Worm (Caenorhabditis elegans) whole organism, L4 larva: ENCODE data around the gene mnk-1.

Experiments used
- F37D6.2 ChIP-seq: sonication (generic microtip); optimal IDR thresholded peaks from 2 replicates; lab custom pipeline; 2016; ENCODE audit warnings: mild to moderate bottlenecking, missing genetic modification characterization, missing compliant biosample characterization
- dve-1 ChIP-seq: sonication (generic microtip); optimal IDR thresholded peaks from 2 replicates; lab custom pipeline; 2017; ENCODE audit warnings: antibody characterized with exemption, mild to moderate bottlenecking, missing genetic modification characterization, missing compliant biosample characterization; ENCODE audit not compliant: insufficient read depth
- hif-1 ChIP-seq, 2 experiments: sonication (generic microtip); optimal IDR thresholded peaks; 2 replicates each; lab custom pipeline; 2016 to 2017; ENCODE audit warnings: missing compliant biosample characterization in 2 of 2, missing genetic modification characterization in 2 of 2, missing genetic modification reagents in 2 of 2, missing genotype in 2 of 2, mild to moderate bottlenecking in 1 of 2
- lin-29 ChIP-seq: fragments of 200-800 bp; sonication (Bioruptor generic); IDR thresholded peaks from 2 replicates; pipeline ENCODE4 v1.3.6; 2022; ENCODE audit warnings: missing genetic modification reagents, missing genetic modification characterization, missing compliant biosample characterization
- snpc-4 ChIP-seq: fragments of 150-350 bp; optimal IDR thresholded peaks from 2 replicates; lab custom pipeline; 2014; ENCODE audit warnings: missing biosample characterization, missing genetic modification characterization

- peak in 1 of 2 experiments; percentile 55 for TF ChIP-seq hif-1 (tag; optimal IDR thresholded peaks at IDR 0.05; lab: Kevin White, UChicago)
- no peak for TF ChIP-seq dve-1 (tag; lab: Kevin White, UChicago)
- no peak for TF ChIP-seq F37D6.2 (tag; lab: Kevin White, UChicago)
- no peak for TF ChIP-seq lin-29
- TF ChIP-seq snpc-4 (tag; lab: Kevin White, UChicago) = no peak
Measured at ce11 chrII:10547311-10547710, 7.5 kb downstream of the mnk-1 start.
